Fruit fly (Drosophila melanogaster): ENCODE data around the gene CG33296.

dm6 chr2L:7701417-7701816 lies 15.0 kb downstream of the CG33296 start, which contains the start of gene Tep2:
- no peak for TF ChIP-seq CTCF (optimal IDR thresholded peaks at IDR 0.05)
- no peak for TF ChIP-seq CG8478 (optimal IDR thresholded peaks at IDR 0.05)
